Worm (Caenorhabditis elegans) whole organism, early embryonic: ENCODE measurements around the gene Y43C5B.3.

Experiments used
- F13C5.2 ChIP-seq: sonication (generic microtip); optimal IDR thresholded peaks from 2 replicates; lab custom pipeline; 2017; ENCODE audit warnings: mild to moderate bottlenecking, missing genetic modification characterization, inconsistent platforms, missing compliant biosample characterization
- aly-1 ChIP-seq: sonication (generic microtip); optimal IDR thresholded peaks from 2 replicates; lab custom pipeline; 2016; ENCODE audit warnings: missing genetic modification characterization, missing compliant biosample characterization
- ama-1 ChIP-seq: fragments of 150-350 bp; optimal IDR thresholded peaks from 2 replicates; lab custom pipeline; 2014
- ceh-36 ChIP-seq: sonication (generic microtip); optimal IDR thresholded peaks from 2 replicates; lab custom pipeline; 2016; ENCODE audit warnings: missing genetic modification characterization, inconsistent platforms, missing compliant biosample characterization
- sea-1 ChIP-seq: fragments of 200-800 bp; sonication (Bioruptor generic); conservative IDR thresholded peaks from 2 replicates; pipeline ENCODE4 v1.3.6; 2022; ENCODE audit warnings: missing genetic modification characterization, missing compliant biosample characterization
- tra-4 ChIP-seq: sonication (generic microtip); optimal IDR thresholded peaks from 2 replicates; lab custom pipeline; 2017; ENCODE audit warnings: missing genetic modification characterization, missing compliant biosample characterization

DNA sequence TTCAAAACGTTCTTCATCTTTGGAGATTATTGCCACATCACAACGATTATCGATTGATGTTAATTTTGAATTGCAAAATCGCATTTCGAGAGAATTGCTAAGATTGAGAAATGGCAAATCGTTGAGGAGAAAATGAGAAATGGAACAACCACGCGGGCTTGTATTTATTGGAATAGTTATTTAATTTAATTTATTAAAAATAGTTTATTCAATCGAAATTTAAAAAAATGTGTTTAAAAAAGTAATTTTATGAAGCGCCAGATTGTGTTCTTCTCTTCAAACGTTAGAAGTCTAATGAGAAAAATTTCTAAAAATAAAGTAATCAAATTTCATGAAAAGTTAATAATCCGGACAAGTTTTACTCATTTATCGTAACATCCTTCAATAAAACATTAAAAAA lies 41.4 kb downstream of the Y43C5B.3 start, which contains the start of gene spe-26:
- TF ChIP-seq F13C5.2 (tag; lab: Kevin White, UChicago) (no peak), tra-4 (tag; lab: Kevin White, UChicago) (no peak), ceh-36 (no peak), ama-1 (no peak), aly-1 (tag; lab: Kevin White, UChicago) (no peak), sea-1 (GFP tag; lab: Robert Waterston, UW) (no peak)
